Fruit fly (Drosophila melanogaster) whole organism, embryonic: ENCODE results near the gene CG4462.

ENCODE experiments used
- B-H1 ChIP-seq: fragments of 200-800 bp; sonication (Bioruptor generic); IDR thresholded peaks from 3 replicates; pipeline ENCODE4 v1.3.6; 2022; ENCODE audit warnings: missing biosample characterization, missing genetic modification characterization
- BtbVII ChIP-seq: fragments of 200-800 bp; sonication (Bioruptor generic); optimal IDR thresholded peaks from 3 replicates; lab custom pipeline; 2017; ENCODE audit warnings: missing biosample characterization, mild to moderate bottlenecking, missing genetic modification characterization
- Bteb2 ChIP-seq: fragments of 200-800 bp; sonication (Bioruptor generic); optimal IDR thresholded peaks from 2 replicates; lab custom pipeline; 2016; ENCODE audit warnings: missing biosample characterization, missing genetic modification characterization
- CG10462 ChIP-seq: fragments of 200-800 bp; sonication (Bioruptor generic); optimal IDR thresholded peaks from 2 replicates; lab custom pipeline; 2016; ENCODE audit warnings: missing biosample characterization, missing genetic modification characterization
- CG12104 ChIP-seq: fragments of 200-800 bp; sonication (Bioruptor generic); optimal IDR thresholded peaks from 3 replicates; lab custom pipeline; 2016; ENCODE audit warnings: missing biosample characterization, missing genetic modification characterization
- CG12744 ChIP-seq: fragments of 200-800 bp; sonication (Bioruptor generic); optimal IDR thresholded peaks from 2 replicates; lab custom pipeline; 2016; ENCODE audit warnings: missing biosample characterization, missing genetic modification characterization
- CG14965 ChIP-seq: fragments of 200-800 bp; sonication (Bioruptor generic); optimal IDR thresholded peaks from 2 replicates; lab custom pipeline; 2016; ENCODE audit warnings: missing biosample characterization, missing genetic modification characterization, borderline replicate concordance
- CG15601 ChIP-seq: fragments of 200-800 bp; sonication (Bioruptor generic); optimal IDR thresholded peaks from 3 replicates; lab custom pipeline; 2019; ENCODE audit warnings: missing biosample characterization, mild to moderate bottlenecking, missing genetic modification characterization, moderate library complexity
- CG17361 ChIP-seq: fragments of 200-800 bp; sonication (Bioruptor generic); IDR thresholded peaks from 3 replicates; pipeline ENCODE4 v1.3.6; 2022; ENCODE audit warnings: missing biosample characterization, missing genetic modification characterization
- CG1832 ChIP-seq: fragments of 200-800 bp; sonication (Bioruptor generic); optimal IDR thresholded peaks from 2 replicates; lab custom pipeline; 2017; ENCODE audit warnings: missing biosample characterization, mild to moderate bottlenecking, missing genetic modification characterization, inconsistent platforms
- CG31365 ChIP-seq: fragments of 200-800 bp; sonication (Bioruptor generic); optimal IDR thresholded peaks from 2 replicates; lab custom pipeline; 2018; ENCODE audit warnings: missing biosample characterization, mild to moderate bottlenecking, missing genetic modification characterization
- CG4730 ChIP-seq: fragments of 200-800 bp; sonication (Bioruptor generic); IDR thresholded peaks from 2 replicates; pipeline ENCODE4 v1.3.6; 2022; ENCODE audit warnings: missing biosample characterization, missing genetic modification characterization
- CG4820 ChIP-seq: fragments of 200-800 bp; sonication (Bioruptor generic); optimal IDR thresholded peaks from 3 replicates; lab custom pipeline; 2016; ENCODE audit warnings: missing biosample characterization, missing genetic modification characterization
- CoRest ChIP-seq: fragments of 200-800 bp; sonication (Bioruptor generic); optimal IDR thresholded peaks from 3 replicates; lab custom pipeline; 2018; ENCODE audit warnings: missing biosample characterization, mild to moderate bottlenecking, missing genetic modification characterization, moderate library complexity
- Dp ChIP-seq: fragments of 200-800 bp; sonication (Bioruptor generic); optimal IDR thresholded peaks from 2 replicates; lab custom pipeline; 2018; ENCODE audit warnings: missing biosample characterization, mild to moderate bottlenecking, missing genetic modification characterization, moderate library complexity
- Fer1 ChIP-seq: fragments of 200-800 bp; sonication (Bioruptor generic); optimal IDR thresholded peaks from 2 replicates; lab custom pipeline; 2017; ENCODE audit warnings: missing biosample characterization, mild to moderate bottlenecking, missing genetic modification characterization
- HLHmδ ChIP-seq: fragments of 200-800 bp; sonication (Bioruptor generic); optimal IDR thresholded peaks from 2 replicates; lab custom pipeline; 2018; ENCODE audit warnings: missing biosample characterization, mild to moderate bottlenecking, missing genetic modification characterization, moderate library complexity
- Lpt ChIP-seq: fragments of >200 bp; optimal IDR thresholded peaks from 2 replicates; lab custom pipeline; 2018; ENCODE audit warnings: missing biosample characterization, missing genetic modification characterization
- MBD-R2 ChIP-seq: fragments of 200-800 bp; sonication (Bioruptor generic); IDR thresholded peaks from 2 replicates; pipeline ENCODE4 v1.3.6; 2022; ENCODE audit warnings: missing biosample characterization, missing genetic modification characterization
- Max ChIP-seq: fragments of 200-800 bp; sonication (Bioruptor generic); optimal IDR thresholded peaks from 2 replicates; lab custom pipeline; 2016; ENCODE audit warnings: missing biosample characterization, mild to moderate bottlenecking, missing genetic modification characterization
- Med ChIP-seq: fragments of 200-800 bp; sonication (Bioruptor generic); peaks from one replicate; lab custom pipeline; 2016; ENCODE audit warnings: missing biosample characterization, missing genetic modification characterization, mild to moderate bottlenecking, inconsistent platforms, moderate library complexity
- Sry-δ ChIP-seq: fragments of 200-800 bp; sonication (Bioruptor generic); optimal IDR thresholded peaks from 2 replicates; lab custom pipeline; 2016; ENCODE audit warnings: missing biosample characterization, missing genetic modification characterization
- Stat92E ChIP-seq, 3 experiments: fragments of >200 bp in 2 of 3; fragments of 200-800 bp in 1 of 3; sonication (Bioruptor generic) in 1 of 3; optimal IDR thresholded peaks; 2 replicates each; lab custom pipeline; 2017 to 2019; ENCODE audit warnings: missing biosample characterization in 3 of 3, missing genetic modification characterization in 3 of 3, mild to moderate bottlenecking in 1 of 3, moderate library complexity in 1 of 3
- Tbp ChIP-seq: fragments of >200 bp; optimal IDR thresholded peaks from 2 replicates; lab custom pipeline; 2018; ENCODE audit warnings: missing biosample characterization, missing genetic modification characterization
- Trl ChIP-seq, 3 experiments: fragments of >200 bp in 2 of 3; fragments of 200-800 bp in 1 of 3; sonication (Bioruptor generic) in 1 of 3; optimal IDR thresholded peaks; 2 replicates in 1 of 3; 3 replicates in 2 of 3; lab custom pipeline; 2016 to 2017; ENCODE audit warnings: missing biosample characterization in 1 of 3, missing genetic modification characterization in 1 of 3
- al ChIP-seq: fragments of 200-800 bp; sonication (Bioruptor generic); IDR thresholded peaks from 2 replicates; pipeline ENCODE4 v1.3.6; 2022; ENCODE audit warnings: missing biosample characterization, missing genetic modification characterization
- aop ChIP-seq: fragments of 200-800 bp; sonication (Bioruptor generic); IDR thresholded peaks from 2 replicates; pipeline ENCODE4 v1.3.6; 2022; ENCODE audit warnings: missing biosample characterization, missing genetic modification characterization
- ap ChIP-seq: fragments of 200-800 bp; sonication (Bioruptor generic); IDR thresholded peaks from 2 replicates; pipeline ENCODE4 v1.3.6; 2022; ENCODE audit warnings: missing biosample characterization, missing genetic modification characterization
- ara ChIP-seq: fragments of 200-800 bp; sonication (Bioruptor generic); IDR thresholded peaks from 2 replicates; pipeline ENCODE4 v1.3.6; 2022; ENCODE audit warnings: missing biosample characterization, missing genetic modification characterization
- ash1 ChIP-seq: fragments of 200-800 bp; sonication (Bioruptor generic); optimal IDR thresholded peaks from 2 replicates; lab custom pipeline; 2018; ENCODE audit warnings: missing biosample characterization, mild to moderate bottlenecking, missing genetic modification characterization
- bab2 ChIP-seq: fragments of 200-800 bp; sonication (Bioruptor generic); optimal IDR thresholded peaks from 2 replicates; lab custom pipeline; 2016; ENCODE audit warnings: missing biosample characterization, missing genetic modification characterization
- corto ChIP-seq: fragments of 200-800 bp; sonication (Bioruptor generic); optimal IDR thresholded peaks from 2 replicates; lab custom pipeline; 2016; ENCODE audit warnings: missing biosample characterization, mild to moderate bottlenecking, missing genetic modification characterization, moderate library complexity
- dmrt11E ChIP-seq: fragments of 200-800 bp; sonication (Bioruptor generic); optimal IDR thresholded peaks from 3 replicates; lab custom pipeline; 2018; ENCODE audit warnings: missing biosample characterization, mild to moderate bottlenecking, missing genetic modification characterization, moderate library complexity
- dmrt99B ChIP-seq: fragments of 200-800 bp; sonication (Bioruptor generic); optimal IDR thresholded peaks from 2 replicates; lab custom pipeline; 2018; ENCODE audit warnings: missing biosample characterization, mild to moderate bottlenecking, missing genetic modification characterization, moderate library complexity
- dpn ChIP-seq, 2 experiments: fragments of 200-800 bp; sonication (Bioruptor generic); optimal IDR thresholded peaks; 3 replicates each; lab custom pipeline; 2016; ENCODE audit warnings: missing biosample characterization in 2 of 2, missing genetic modification characterization in 2 of 2
- eyg ChIP-seq: fragments of 200-800 bp; sonication (Bioruptor generic); optimal IDR thresholded peaks from 3 replicates; lab custom pipeline; 2016; ENCODE audit warnings: missing biosample characterization, missing genetic modification characterization
- hkb ChIP-seq, 2 experiments: fragments of 200-800 bp in 1 of 2; fragments of >200 bp in 1 of 2; sonication (Bioruptor generic) in 1 of 2; IDR thresholded peaks in 1 of 2; optimal IDR thresholded peaks in 1 of 2; 2 replicates each; pipeline versions ENCODE4 v1.3.6 to Lab custom; 2017 to 2022; ENCODE audit warnings: missing biosample characterization in 1 of 2, missing genetic modification characterization in 1 of 2
- jumu ChIP-seq: fragments of 200-800 bp; sonication (Bioruptor generic); optimal IDR thresholded peaks from 3 replicates; lab custom pipeline; 2016; ENCODE audit warnings: missing biosample characterization, missing genetic modification characterization
- kah ChIP-seq: fragments of 200-800 bp; sonication (Bioruptor generic); optimal IDR thresholded peaks from 2 replicates; lab custom pipeline; 2018; ENCODE audit warnings: missing biosample characterization, mild to moderate bottlenecking, missing genetic modification characterization
- lbe ChIP-seq: fragments of 200-800 bp; sonication (Bioruptor generic); optimal IDR thresholded peaks from 2 replicates; lab custom pipeline; 2016; ENCODE audit warnings: missing biosample characterization, mild to moderate bottlenecking, missing genetic modification characterization
- lmd ChIP-seq: fragments of 200-800 bp; sonication (Bioruptor generic); IDR thresholded peaks from 2 replicates; pipeline ENCODE4 v1.3.6; 2022; ENCODE audit warnings: missing biosample characterization, missing genetic modification characterization
- nau ChIP-seq: fragments of 200-800 bp; sonication (Bioruptor generic); optimal IDR thresholded peaks from 3 replicates; lab custom pipeline; 2017; ENCODE audit warnings: missing biosample characterization, mild to moderate bottlenecking, missing genetic modification characterization, missing genetic modification reagents
- otp ChIP-seq: fragments of 200-800 bp; sonication (Bioruptor generic); IDR thresholded peaks from 3 replicates; pipeline ENCODE4, ENCODE4 v1.3.6; 2022; ENCODE audit warnings: missing biosample characterization, missing genetic modification characterization
- pnt ChIP-seq: fragments of 200-800 bp; sonication (Bioruptor generic); optimal IDR thresholded peaks from 3 replicates; lab custom pipeline; 2016; ENCODE audit warnings: missing biosample characterization, missing genetic modification characterization
- rib ChIP-seq: fragments of 200-800 bp; sonication (Bioruptor generic); IDR thresholded peaks from 2 replicates; pipeline ENCODE4 v1.3.6; 2022; ENCODE audit warnings: missing biosample characterization, missing genetic modification characterization
- row ChIP-seq: fragments of 200-800 bp; sonication (Bioruptor generic); IDR thresholded peaks from 3 replicates; pipeline ENCODE4 v1.3.6; 2022; ENCODE audit warnings: missing biosample characterization, missing genetic modification characterization
- sug ChIP-seq: fragments of 200-800 bp; optimal IDR thresholded peaks from 2 replicates; lab custom pipeline; 2019; ENCODE audit warnings: missing biosample characterization, mild to moderate bottlenecking, missing genetic modification characterization, moderate library complexity
- tap ChIP-seq: fragments of 200-800 bp; optimal IDR thresholded peaks from 3 replicates; lab custom pipeline; 2019; ENCODE audit warnings: missing biosample characterization, mild to moderate bottlenecking, missing genetic modification characterization, moderate library complexity
- tx ChIP-seq: fragments of 200-800 bp; sonication (Bioruptor generic); optimal IDR thresholded peaks from 2 replicates; lab custom pipeline; 2016; ENCODE audit warnings: missing biosample characterization, missing genetic modification characterization
- zf30C ChIP-seq: fragments of 200-800 bp; sonication (Bioruptor generic); optimal IDR thresholded peaks from 3 replicates; lab custom pipeline; 2018; ENCODE audit warnings: missing biosample characterization, mild to moderate bottlenecking, missing genetic modification characterization

The CG4462 gene

dm6 chr3R:19892046-19892445, 33.1 kb downstream of the CG4462 start (continued):
- peak; percentile 45 for TF ChIP-seq CG15601 (tag; lab: Kevin White, UChicago)
- peak; percentile 60 for TF ChIP-seq BtbVII (GFP tag; lab: Kevin White, UChicago)
- peak; percentile 58 for TF ChIP-seq sug (tag; lab: Kevin White, UChicago)
- peak; percentile 31 for TF ChIP-seq Max
- TF ChIP-seq Med (GFP tag; lab: Kevin White, UChicago) = peak; percentile 97
- TF ChIP-seq al = peak; percentile 76
- TF ChIP-seq MBD-R2 = peak; percentile 34; the same call in 1 of the 2 replicates
- TF ChIP-seq pnt = peak; percentile 69
- TF ChIP-seq Bteb2 (GFP tag; lab: Kevin White, UChicago) = peak; percentile 3
- TF ChIP-seq row (GFP tag; lab: Robert Waterston, UW) = peak; percentile 92
- peak; percentile 39 for TF ChIP-seq eyg (GFP tag; lab: Kevin White, UChicago)
- TF ChIP-seq CG10462 = no peak
- peak; percentile 56; the same call in 1 of the 2 replicates for TF ChIP-seq ara
- TF ChIP-seq zf30C (GFP tag; lab: Kevin White, UChicago) = no peak
- 0 out of 2 replicates have a peak, but pooled peaks have one; percentile 47 for TF ChIP-seq rib (GFP tag; lab: Robert Waterston, UW)
- TF ChIP-seq hkb (optimal IDR thresholded peaks at IDR 0.05; lab: Kevin White, UChicago) = no peak
- TF ChIP-seq hkb (GFP tag; IDR thresholded peaks at IDR 0.05; lab: Robert Waterston, UW) = peak; percentile 74
- no peak for TF ChIP-seq Lpt
- peak; percentile 54 to 70 for TF ChIP-seq dpn (GFP tag; optimal IDR thresholded peaks at IDR 0.05; lab: Kevin White, UChicago)
- peak; percentile 35 for TF ChIP-seq kah (GFP tag; lab: Kevin White, UChicago)
- no peak for TF ChIP-seq aop (GFP tag; lab: Robert Waterston, UW)
- peak; percentile 83 for TF ChIP-seq lmd (GFP tag; lab: Robert Waterston, UW)
- peak; percentile 31 for TF ChIP-seq CG12744 (GFP tag; lab: Kevin White, UChicago)
- peak; percentile 71 for TF ChIP-seq CoRest (tag; lab: Kevin White, UChicago)
- peak; percentile 63 for TF ChIP-seq CG4730 (GFP tag; lab: Robert Waterston, UW)
- peak; percentile 20 for TF ChIP-seq Sry-δ
- no peak for TF ChIP-seq corto (GFP tag; lab: Kevin White, UChicago)
- peak; percentile 42 for TF ChIP-seq tx
- no peak for TF ChIP-seq Trl (optimal IDR thresholded peaks at IDR 0.05; lab: Kevin White, UChicago)
- peak; percentile 78 for TF ChIP-seq Trl (GFP tag; optimal IDR thresholded peaks at IDR 0.05; lab: Kevin White, UChicago)
- TF ChIP-seq tap (tag; lab: Kevin White, UChicago) = peak; percentile 71
- no peak for TF ChIP-seq HLHmδ (GFP tag; lab: Kevin White, UChicago)
- TF ChIP-seq jumu = peak; percentile 80
- TF ChIP-seq lbe (GFP tag; lab: Kevin White, UChicago) = no peak
- peak; percentile 65 for TF ChIP-seq CG4820 (GFP tag; lab: Kevin White, UChicago)
- TF ChIP-seq otp (GFP tag; lab: Robert Waterston, UW) = peak; percentile 74; the same call in 1 of the 3 replicates
- no peak for TF ChIP-seq ash1 (GFP tag; lab: Kevin White, UChicago)
- TF ChIP-seq dmrt99B = peak; percentile 80
- no peak for TF ChIP-seq nau (GFP tag; lab: Kevin White, UChicago)
- TF ChIP-seq ap (GFP tag; lab: Robert Waterston, UW) = peak; percentile 57
- TF ChIP-seq CG14965 (GFP tag; lab: Kevin White, UChicago) = no peak
- no peak for TF ChIP-seq Dp (GFP tag; lab: Kevin White, UChicago)
- peak; percentile 80 for TF ChIP-seq Fer1 (GFP tag; lab: Kevin White, UChicago)
- no peak for TF ChIP-seq CG1832 (GFP tag; lab: Kevin White, UChicago)
- peak; percentile 37 for TF ChIP-seq CG31365
- TF ChIP-seq dmrt11E (tag; lab: Kevin White, UChicago) = peak; percentile 60
- peak; percentile 34 for TF ChIP-seq CG12104 (GFP tag; lab: Kevin White, UChicago)
- TF ChIP-seq bab2 (GFP tag; lab: Kevin White, UChicago) = peak; percentile 52
- no peak for TF ChIP-seq Stat92E (GFP tag; optimal IDR thresholded peaks at IDR 0.05; lab: Kevin White, UChicago)
- TF ChIP-seq CG17361 (GFP tag; lab: Robert Waterston, UW) = peak; percentile 84
- no peak for TF ChIP-seq Tbp (GFP tag; lab: Kevin White, UChicago)
- TF ChIP-seq B-H1 = peak; percentile 54
